Worm (Caenorhabditis elegans) whole organism, L2 larva: ENCODE measurements around the gene ZC196.3.
A peak's percentile ranks its signal among the peaks of the same experiment; 100 is the strongest.
"Not testable (repeated sequence)": the region's sequence is repeated elsewhere in the genome, so short reads cannot be mapped to it uniquely, and the experiment has no call there.

Source experiments
- R02D3.7 ChIP-seq: fragments of 150-350 bp; optimal IDR thresholded peaks from 2 replicates; lab custom pipeline; 2014; ENCODE audit warnings: missing biosample characterization, missing genetic modification characterization
- Y55F3AM.14 ChIP-seq: fragments of 200-800 bp; sonication (Bioruptor generic); optimal IDR thresholded peaks from 2 replicates; lab custom pipeline; 2018; ENCODE audit warnings: mild to moderate bottlenecking, missing genetic modification characterization, missing compliant biosample characterization
- ZK546.5 ChIP-seq: sonication (generic microtip); optimal IDR thresholded peaks from 2 replicates; lab custom pipeline; 2017; ENCODE audit warnings: missing biosample characterization, missing genetic modification characterization
- alr-1 ChIP-seq: fragments of 150-350 bp; optimal IDR thresholded peaks from 2 replicates; lab custom pipeline; 2014; ENCODE audit warnings: missing biosample characterization, missing genetic modification characterization
- aly-2 ChIP-seq: fragments of 150-350 bp; optimal IDR thresholded peaks from 2 replicates; lab custom pipeline; 2014; ENCODE audit warnings: missing biosample characterization, missing genetic modification characterization
- ceh-16 ChIP-seq: fragments of 150-350 bp; optimal IDR thresholded peaks from 2 replicates; lab custom pipeline; 2014; ENCODE audit warnings: missing biosample characterization, missing genetic modification characterization
- ceh-82 ChIP-seq: fragments of 150-350 bp; optimal IDR thresholded peaks from 2 replicates; lab custom pipeline; 2014; ENCODE audit warnings: missing biosample characterization, missing genetic modification characterization
- crh-2 ChIP-seq: sonication (generic microtip); optimal IDR thresholded peaks from 2 replicates; lab custom pipeline; 2017; ENCODE audit warnings: missing biosample characterization, missing genetic modification characterization
- dmd-4 ChIP-seq: sonication (generic microtip); optimal IDR thresholded peaks from 2 replicates; lab custom pipeline; 2017; ENCODE audit warnings: missing biosample characterization, missing genetic modification characterization
- elt-1 ChIP-seq: fragments of 150-350 bp; optimal IDR thresholded peaks from 2 replicates; lab custom pipeline; 2014; ENCODE audit warnings: missing biosample characterization, missing genetic modification characterization
- elt-3 ChIP-seq: sonication (generic microtip); optimal IDR thresholded peaks from 2 replicates; lab custom pipeline; 2017; ENCODE audit warnings: missing biosample characterization, missing genetic modification characterization
- gmeb-1 ChIP-seq: fragments of 150-350 bp; optimal IDR thresholded peaks from 2 replicates; lab custom pipeline; 2014; ENCODE audit warnings: missing biosample characterization, missing genetic modification characterization
- lin-11 ChIP-seq: fragments of 150-350 bp; sonication (generic microtip); optimal IDR thresholded peaks from 2 replicates; lab custom pipeline; 2014; ENCODE audit warnings: missing biosample characterization, missing genetic modification characterization, inconsistent platforms, mixed read lengths
- lin-13 ChIP-seq: fragments of 150-350 bp; optimal IDR thresholded peaks from 2 replicates; lab custom pipeline; 2014; ENCODE audit warnings: missing biosample characterization, missing genetic modification reagents, missing genetic modification characterization
- lin-39 ChIP-seq: fragments of 150-350 bp; optimal IDR thresholded peaks from 2 replicates; lab custom pipeline; 2014; ENCODE audit warnings: missing biosample characterization, missing genetic modification reagents, missing genetic modification characterization
- mab-5 ChIP-seq: fragments of 150-350 bp; optimal IDR thresholded peaks from 2 replicates; lab custom pipeline; 2014; ENCODE audit warnings: missing biosample characterization, missing genetic modification characterization
- mbf-1 ChIP-seq: sonication (generic microtip); optimal IDR thresholded peaks from 2 replicates; lab custom pipeline; 2017; ENCODE audit warnings: missing biosample characterization, missing genetic modification characterization
- mdl-1 ChIP-seq, 2 experiments: fragments of 150-350 bp in 1 of 2; sonication (generic microtip) in 1 of 2; optimal IDR thresholded peaks; 2 replicates each; lab custom pipeline; 2017; ENCODE audit warnings: missing biosample characterization in 2 of 2, missing genetic modification characterization in 2 of 2
- nhr-11 ChIP-seq: fragments of 150-350 bp; optimal IDR thresholded peaks from 2 replicates; lab custom pipeline; 2014; ENCODE audit warnings: missing biosample characterization, missing genetic modification characterization
- nhr-12 ChIP-seq: fragments of 150-350 bp; optimal IDR thresholded peaks from 2 replicates; lab custom pipeline; 2014; ENCODE audit warnings: missing biosample characterization, missing genetic modification characterization
- nhr-129 ChIP-seq: fragments of 150-350 bp; optimal IDR thresholded peaks from 2 replicates; lab custom pipeline; 2014; ENCODE audit warnings: missing biosample characterization, missing genetic modification characterization
- nhr-21 ChIP-seq: fragments of 150-350 bp; optimal IDR thresholded peaks from 2 replicates; lab custom pipeline; 2014; ENCODE audit warnings: missing biosample characterization, missing genetic modification characterization
- nhr-23 ChIP-seq: fragments of 150-350 bp; optimal IDR thresholded peaks from 2 replicates; lab custom pipeline; 2014; ENCODE audit warnings: missing biosample characterization, missing genetic modification reagents, missing genetic modification characterization
- nhr-237 ChIP-seq: fragments of 150-350 bp; optimal IDR thresholded peaks from 2 replicates; lab custom pipeline; 2014; ENCODE audit warnings: missing biosample characterization, missing genetic modification characterization
- nhr-77 ChIP-seq: fragments of 150-350 bp; optimal IDR thresholded peaks from 2 replicates; lab custom pipeline; 2014; ENCODE audit warnings: missing biosample characterization, missing genetic modification characterization
- peb-1 ChIP-seq: fragments of 150-350 bp; optimal IDR thresholded peaks from 2 replicates; lab custom pipeline; 2014; ENCODE audit warnings: missing biosample characterization, missing genetic modification characterization
- sem-4 ChIP-seq: fragments of 150-350 bp; optimal IDR thresholded peaks from 2 replicates; lab custom pipeline; 2014; ENCODE audit warnings: missing biosample characterization, missing genetic modification reagents, missing genetic modification characterization
- sma-3 ChIP-seq: sonication (generic microtip); optimal IDR thresholded peaks from 2 replicates; lab custom pipeline; 2016; ENCODE audit warnings: missing genetic modification reagents, missing genetic modification characterization, missing compliant biosample characterization
- sma-9 ChIP-seq, 2 experiments: fragments of 150-350 bp in 1 of 2; sonication (generic microtip) in 1 of 2; optimal IDR thresholded peaks; 2 replicates each; lab custom pipeline; 2014 to 2016; ENCODE audit warnings: missing genetic modification characterization in 2 of 2, mild to moderate bottlenecking in 1 of 2, missing biosample characterization in 1 of 2, missing compliant biosample characterization in 1 of 2, missing genetic modification reagents in 1 of 2, moderate library complexity in 1 of 2
- unc-62 ChIP-seq: fragments of 150-350 bp; optimal IDR thresholded peaks from 2 replicates; lab custom pipeline; 2014; ENCODE audit warnings: missing biosample characterization, missing genetic modification reagents, missing genetic modification characterization
- zag-1 ChIP-seq: fragments of 150-350 bp; optimal IDR thresholded peaks from 2 replicates; lab custom pipeline; 2014; ENCODE audit warnings: missing biosample characterization, missing genetic modification characterization

ZC196.3 gene

DNA sequence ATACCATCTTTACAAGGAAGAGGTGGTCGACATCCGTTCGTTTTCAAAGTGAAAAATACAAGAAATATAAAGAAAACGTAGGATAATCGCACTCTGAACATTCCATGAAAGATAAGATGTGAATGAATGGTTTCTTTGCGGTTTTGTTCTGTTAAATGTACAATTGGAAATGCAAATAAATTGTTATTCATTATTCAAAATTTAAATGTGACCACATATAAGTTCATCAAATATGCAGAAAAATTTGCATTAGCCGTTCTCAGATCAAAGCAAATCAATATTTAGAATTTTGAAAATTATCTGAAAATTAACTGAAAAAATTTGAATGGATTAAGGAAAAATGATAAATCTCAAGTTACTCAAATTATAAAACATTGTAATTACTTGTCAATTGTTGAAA, 24.6 kb upstream of the ZC196.3 start, which contains the start of gene ZC178.2:
TSS of gene ZC178.2 (minus strand) at position 101 of the 400 bp plus-strand sequence.
- TF ChIP-seq lin-39 (tag; lab: Kevin White, UChicago) (no peak), mdl-1 (tag; optimal IDR thresholded peaks at IDR 0.05; lab: Kevin White, UChicago) (no peak), nhr-237 (no peak), elt-1 (no peak), nhr-21 (tag; lab: Kevin White, UChicago) (no peak), peb-1 (no peak), lin-11 (no peak), ceh-82 (tag; lab: Kevin White, UChicago) (no peak), dmd-4 (tag; lab: Kevin White, UChicago) (no peak), mab-5 (tag; lab: Kevin White, UChicago) (no peak), nhr-12 (tag; lab: Kevin White, UChicago) (no peak), mbf-1 (tag; lab: Kevin White, UChicago) (no peak), zag-1 (tag; lab: Kevin White, UChicago) (no peak)

DNA sequence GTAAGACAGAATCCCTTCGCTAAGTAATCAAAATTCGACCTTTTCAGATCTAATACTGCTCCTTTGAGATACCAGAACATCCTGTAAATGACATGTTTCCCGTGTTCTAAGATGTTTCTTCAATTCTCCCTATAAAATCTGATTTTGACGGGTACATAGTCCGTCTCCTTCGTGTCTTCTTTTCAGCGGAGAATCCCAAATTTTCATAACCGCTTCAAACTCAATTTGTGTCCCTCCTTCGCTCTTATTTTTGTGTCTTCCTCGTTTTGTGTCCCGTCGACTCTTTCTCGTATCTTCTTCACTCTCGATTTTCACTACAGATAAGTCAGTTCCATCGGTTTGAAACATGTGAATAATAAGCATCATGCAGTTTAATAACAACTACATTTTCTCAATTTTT, 20.3 kb upstream of the ZC196.3 start, which contains the start of gene glr-5:
TSS of gene glr-5 (plus strand) at position 321 of the 400 bp plus-strand sequence.
- no peak for TF ChIP-seq elt-3 (tag; lab: Kevin White, UChicago)
- TF ChIP-seq sem-4 (tag; lab: Kevin White, UChicago), result no peak
- no peak for TF ChIP-seq unc-62
- no peak for TF ChIP-seq aly-2 (tag; lab: Kevin White, UChicago)
- peak; percentile 45 for TF ChIP-seq sma-9 (GFP tag; optimal IDR thresholded peaks at IDR 0.05; lab: Kevin White, UChicago)
- TF ChIP-seq sma-9 (tag; optimal IDR thresholded peaks at IDR 0.05; lab: Kevin White, UChicago), result no peak
- no peak for TF ChIP-seq Y55F3AM.14 (GFP tag; lab: Kevin White, UChicago)

DNA sequence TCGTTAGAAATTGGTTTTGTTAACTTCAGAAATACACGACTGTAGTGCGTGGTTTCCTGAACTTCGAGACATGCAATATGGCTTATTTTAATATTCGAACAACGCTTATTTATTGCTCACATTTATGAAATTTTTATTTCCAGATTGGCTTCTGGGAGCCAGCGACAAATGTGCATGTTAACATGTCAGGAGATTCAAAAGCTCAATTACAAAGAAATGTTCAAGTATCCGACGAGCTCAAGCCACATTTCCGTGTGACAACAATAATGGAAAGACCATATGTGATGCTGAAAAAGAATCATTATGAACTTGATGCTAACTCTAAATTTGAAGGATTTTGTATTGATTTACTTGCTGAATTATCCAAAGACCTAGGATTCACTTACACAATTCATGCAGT, 18.1 kb upstream of the ZC196.3 start:
- TF ChIP-seq ceh-16 (tag; lab: Kevin White, UChicago) (no peak), lin-13 (GFP tag; lab: Kevin White, UChicago) (no peak), nhr-237 (no peak), nhr-11 (tag; lab: Kevin White, UChicago) (no peak)

DNA sequence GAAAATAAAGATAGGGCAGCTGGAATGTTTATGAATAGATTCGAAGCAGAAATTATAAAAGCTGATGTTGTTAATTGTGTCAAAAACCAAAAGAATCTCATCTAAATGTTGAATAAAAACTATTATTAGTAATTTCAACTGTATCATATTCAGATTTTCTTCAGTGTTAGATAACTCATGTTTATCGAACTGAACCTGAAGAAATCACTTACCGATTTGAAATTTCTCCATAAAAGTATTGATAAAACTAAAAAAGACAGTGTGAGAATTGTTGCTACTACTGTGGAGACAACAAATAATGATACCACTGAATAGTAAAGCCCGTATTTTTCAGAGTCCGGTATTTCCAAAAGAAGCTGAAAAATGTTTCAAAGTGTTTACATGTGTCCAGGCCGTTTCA, 14.3 kb upstream of the ZC196.3 start, which contains the start of gene ZC196.8:
TSS of gene ZC196.8 (minus strand) at position 101 of the 400 bp plus-strand sequence.
- not testable (repeated sequence) for TF ChIP-seq lin-11; nhr-23 (tag; lab: Kevin White, UChicago); elt-3 (tag; lab: Kevin White, UChicago)

DNA sequence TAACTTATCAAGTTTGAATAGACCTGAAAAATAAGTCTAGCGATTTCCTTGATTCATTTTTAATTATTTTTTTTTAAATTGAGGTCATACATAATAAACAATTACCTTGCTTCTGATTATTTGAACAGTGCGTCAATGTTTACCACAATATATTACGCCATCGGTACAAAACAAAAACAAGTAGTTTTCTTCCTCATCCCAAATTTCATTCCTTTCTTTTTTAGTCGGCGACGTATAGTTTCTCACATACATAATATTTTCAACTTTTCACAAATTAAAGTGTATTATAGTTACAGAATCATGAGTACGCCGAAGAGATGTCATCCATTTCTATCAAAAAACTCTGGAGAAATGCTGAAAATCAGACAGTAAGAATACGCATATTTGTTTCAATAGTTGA, 10.2 kb upstream of the ZC196.3 start, which contains the start of gene droe-8:
TSS of gene droe-8 (plus strand) at position 301 of the 400 bp plus-strand sequence.
- not testable (repeated sequence) for TF ChIP-seq nhr-77 (tag; lab: Kevin White, UChicago); alr-1 (tag; lab: Kevin White, UChicago); nhr-237

DNA sequence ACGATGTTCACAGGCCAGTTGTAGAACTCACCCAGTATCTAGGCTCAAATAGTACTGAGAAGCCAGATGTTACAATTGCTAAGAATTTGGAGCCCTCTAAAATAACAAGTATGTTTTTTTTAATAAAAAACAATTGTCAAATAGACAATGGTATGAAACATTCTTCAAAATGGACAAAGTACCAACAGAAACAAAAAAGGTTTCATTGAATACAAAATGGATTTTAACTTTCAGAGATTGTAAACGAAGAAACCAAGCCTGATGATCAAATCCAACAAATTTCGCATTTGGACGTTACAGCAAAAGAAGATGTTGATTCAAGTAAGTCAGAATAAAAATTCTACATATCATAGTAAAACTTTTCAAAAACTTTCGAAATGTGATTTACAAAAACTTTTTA, 9.4 kb upstream of the ZC196.3 start, which contains the start of gene ZC196.9:
TSS of gene ZC196.9 (minus strand) at position 101 of the 400 bp plus-strand sequence.
- no peak for TF ChIP-seq gmeb-1 (tag; lab: Kevin White, UChicago)
- no peak for TF ChIP-seq nhr-11 (tag; lab: Kevin White, UChicago)
- no peak for TF ChIP-seq zag-1 (tag; lab: Kevin White, UChicago)
- TF ChIP-seq nhr-129 (tag; lab: Kevin White, UChicago), result no peak
- TF ChIP-seq ZK546.5, result no peak
- no peak for TF ChIP-seq R02D3.7
- TF ChIP-seq nhr-77 (tag; lab: Kevin White, UChicago), result no peak
- no peak for TF ChIP-seq elt-1
- no peak for TF ChIP-seq dmd-4 (tag; lab: Kevin White, UChicago)
- no peak for TF ChIP-seq sma-3 (GFP tag; lab: Kevin White, UChicago)
- no peak for TF ChIP-seq aly-2 (tag; lab: Kevin White, UChicago)
- no peak for TF ChIP-seq crh-2 (tag; lab: Kevin White, UChicago)
